Fruit fly (Drosophila melanogaster): ENCODE results near the gene RpL13.

RpL13 gene

dm6 chr2L:9960758-9961157, 6.4 kb upstream of the RpL13 start:
- TF ChIP-seq jim (GFP tag; optimal IDR thresholded peaks at IDR 0.05) (no peak), Rel (GFP tag; optimal IDR thresholded peaks at IDR 0.05) (no peak), Rel (tag; optimal IDR thresholded peaks at IDR 0.05) (peak; percentile 82)

- no peak for TF ChIP-seq fru (GFP tag; optimal IDR thresholded peaks at IDR 0.05)
- TF ChIP-seq lola (GFP tag; optimal IDR thresholded peaks at IDR 0.05): no peak
- TF ChIP-seq ey (GFP tag; optimal IDR thresholded peaks at IDR 0.05): no peak
- no peak for TF ChIP-seq sv (GFP tag; optimal IDR thresholded peaks at IDR 0.05)
- peak; percentile 24 for TF ChIP-seq HLH106 (tag; optimal IDR thresholded peaks at IDR 0.05)
- TF ChIP-seq Sp1 (GFP tag; optimal IDR thresholded peaks at IDR 0.05): peak; percentile 42
- TF ChIP-seq Dfd (GFP tag; optimal IDR thresholded peaks at IDR 0.05): no peak
- no peak for TF ChIP-seq Rel (GFP tag; optimal IDR thresholded peaks at IDR 0.05)
- TF ChIP-seq Rel (tag; optimal IDR thresholded peaks at IDR 0.05): no peak
- no peak for TF ChIP-seq dl (GFP tag; optimal IDR thresholded peaks at IDR 0.05; ENCODE audit: insufficient read depth in 1 of 2, partially characterized antibody in 2 of 2)
- no peak for TF ChIP-seq usp (GFP tag; optimal IDR thresholded peaks at IDR 0.05)
- TF ChIP-seq Abd-B (GFP tag; optimal IDR thresholded peaks at IDR 0.05): no peak
- TF ChIP-seq jim (GFP tag; optimal IDR thresholded peaks at IDR 0.05): no peak
- no peak for TF ChIP-seq dmrt93B (GFP tag; optimal IDR thresholded peaks at IDR 0.05)
- peak; percentile 61 for TF ChIP-seq rgr (GFP tag; optimal IDR thresholded peaks at IDR 0.05)
- peak in 1 of 2 experiments; percentile 14 for TF ChIP-seq foxo (GFP tag; optimal IDR thresholded peaks at IDR 0.05)
- TF ChIP-seq Vsx2 (GFP tag; optimal IDR thresholded peaks at IDR 0.05; ENCODE audit: partially characterized antibody): no peak
- TF ChIP-seq Dif (GFP tag; optimal IDR thresholded peaks at IDR 0.05; ENCODE audit: partially characterized antibody): no peak
- TF ChIP-seq OdsH (GFP tag; optimal IDR thresholded peaks at IDR 0.05): no peak
Measured at dm6 chr2L:9963603-9964042, 3.5 kb upstream of the RpL13 start, which contains the start of gene CG5850. Gene CG5850, minus strand, starts transcription at chr2L:9963949.

- TF ChIP-seq usp (GFP tag; optimal IDR thresholded peaks at IDR 0.05): no peak
- no peak for TF ChIP-seq sage (GFP tag; optimal IDR thresholded peaks at IDR 0.05)
- TF ChIP-seq lola (GFP tag; optimal IDR thresholded peaks at IDR 0.05): no peak
- TF ChIP-seq dl (GFP tag; optimal IDR thresholded peaks at IDR 0.05; ENCODE audit: insufficient read depth in 1 of 2, partially characterized antibody in 2 of 2): no peak
- TF ChIP-seq Myc (optimal IDR thresholded peaks at IDR 0.05): no peak
- no peak for TF ChIP-seq HLH106 (tag; optimal IDR thresholded peaks at IDR 0.05)
- no peak for TF ChIP-seq foxo (GFP tag; optimal IDR thresholded peaks at IDR 0.05)
- no peak for TF ChIP-seq dsf (GFP tag; optimal IDR thresholded peaks at IDR 0.05; ENCODE audit: borderline replicate concordance)
- TF ChIP-seq tai (GFP tag; optimal IDR thresholded peaks at IDR 0.05): no peak
- no peak for TF ChIP-seq N (GFP tag; optimal IDR thresholded peaks at IDR 0.05)
- no peak for TF ChIP-seq OdsH (GFP tag; optimal IDR thresholded peaks at IDR 0.05)
- TF ChIP-seq Vsx2 (GFP tag; optimal IDR thresholded peaks at IDR 0.05; ENCODE audit: partially characterized antibody): no peak
- TF ChIP-seq Hnf4 (GFP tag; optimal IDR thresholded peaks at IDR 0.05): no peak
- no peak for TF ChIP-seq Jra (GFP tag; optimal IDR thresholded peaks at IDR 0.05)
- no peak for TF ChIP-seq fru (GFP tag; optimal IDR thresholded peaks at IDR 0.05)
- no peak for TF ChIP-seq GATAd (GFP tag; optimal IDR thresholded peaks at IDR 0.05)
- no peak for TF ChIP-seq Rel (GFP tag; optimal IDR thresholded peaks at IDR 0.05)
- TF ChIP-seq Rel (tag; optimal IDR thresholded peaks at IDR 0.05): no peak
- TF ChIP-seq Hr83 (GFP tag; optimal IDR thresholded peaks at IDR 0.05; ENCODE audit: poor library complexity, severe bottlenecking): no peak
- TF ChIP-seq brk (GFP tag; optimal IDR thresholded peaks at IDR 0.05): no peak
- no peak for TF ChIP-seq Dfd (GFP tag; optimal IDR thresholded peaks at IDR 0.05)
Measured at dm6 chr2L:9968201-9968727, 1.2 kb downstream of the RpL13 start.

dm6 chr2L:9972624-9973023, 5.5 kb downstream of the RpL13 start:
- TF ChIP-seq Hnf4 (GFP tag; optimal IDR thresholded peaks at IDR 0.05) (no peak), Dif (GFP tag; optimal IDR thresholded peaks at IDR 0.05; ENCODE audit: partially characterized antibody) (no peak), dmrt93B (GFP tag; optimal IDR thresholded peaks at IDR 0.05) (no peak), CrebA (GFP tag; optimal IDR thresholded peaks at IDR 0.05; ENCODE audit: borderline replicate concordance) (no peak), Rel (GFP tag; optimal IDR thresholded peaks at IDR 0.05) (no peak), Rel (tag; optimal IDR thresholded peaks at IDR 0.05) (no peak), Myc (optimal IDR thresholded peaks at IDR 0.05) (no peak), HLH106 (tag; optimal IDR thresholded peaks at IDR 0.05) (no peak), h (GFP tag; optimal IDR thresholded peaks at IDR 0.05) (no peak), psq (GFP tag; optimal IDR thresholded peaks at IDR 0.05) (no peak), CG9705 (GFP tag; optimal IDR thresholded peaks at IDR 0.05) (no peak), sage (GFP tag; optimal IDR thresholded peaks at IDR 0.05) (no peak), br (GFP tag; optimal IDR thresholded peaks at IDR 0.05) (no peak)
